Worm (Caenorhabditis elegans): ENCODE results near the gene gst-44.
"Not testable (repeated sequence)": the region's sequence is repeated elsewhere in the genome, so short reads cannot be mapped to it uniquely, and the experiment has no call there.

- not testable (repeated sequence) for TF ChIP-seq skn-1 (tag; optimal IDR thresholded peaks at IDR 0.05); unc-62 (GFP tag; optimal IDR thresholded peaks at IDR 0.05); R02D3.7 (tag; optimal IDR thresholded peaks at IDR 0.05); nhr-6 (tag; optimal IDR thresholded peaks at IDR 0.05); ZK546.5 (tag; optimal IDR thresholded peaks at IDR 0.05); zag-1 (tag; optimal IDR thresholded peaks at IDR 0.05); ceh-82 (tag; optimal IDR thresholded peaks at IDR 0.05); unc-39 (tag; optimal IDR thresholded peaks at IDR 0.05); ama-1 (optimal IDR thresholded peaks at IDR 0.05); sma-9 (GFP tag; optimal IDR thresholded peaks at IDR 0.05); sma-9 (tag; optimal IDR thresholded peaks at IDR 0.05); ztf-11 (tag; optimal IDR thresholded peaks at IDR 0.05); F13H6.1 (tag; optimal IDR thresholded peaks at IDR 0.05); mdl-1 (tag; optimal IDR thresholded peaks at IDR 0.05); egl-27 (tag; optimal IDR thresholded peaks at IDR 0.05)
These were observed 7.0 kb upstream of the gst-44 start, which contains the start of gene F13A7.7 for ce11 chrV:16383729-16384128.
